Fruit fly (Drosophila melanogaster) whole organism, embryonic: ENCODE results near the gene CG1299.

Experiments used
- Ada2b ChIP-seq: fragments of 200-800 bp; sonication (Bioruptor generic); IDR thresholded peaks from 2 replicates; pipeline ENCODE4 v1.3.6; 2022; ENCODE audit warnings: missing biosample characterization, missing genetic modification characterization
- Antp ChIP-seq: fragments of 200-800 bp; sonication (Bioruptor generic); optimal IDR thresholded peaks from 3 replicates; lab custom pipeline; 2016; ENCODE audit warnings: missing biosample characterization, missing genetic modification characterization
- CG10274 ChIP-seq: fragments of 200-800 bp; sonication (Bioruptor generic); optimal IDR thresholded peaks from 3 replicates; lab custom pipeline; 2017; ENCODE audit warnings: missing biosample characterization, mild to moderate bottlenecking, missing genetic modification characterization
- CG1233 ChIP-seq: fragments of 200-800 bp; sonication (Bioruptor generic); optimal IDR thresholded peaks from 4 replicates; lab custom pipeline; 2018; ENCODE audit warnings: missing biosample characterization, mild to moderate bottlenecking, missing genetic modification characterization
- CG12391 ChIP-seq: fragments of 200-800 bp; sonication (Bioruptor generic); optimal IDR thresholded peaks from 3 replicates; lab custom pipeline; 2018; ENCODE audit warnings: missing biosample characterization, mild to moderate bottlenecking, missing genetic modification characterization, moderate library complexity
- CG15011 ChIP-seq: fragments of 200-800 bp; sonication (Bioruptor generic); optimal IDR thresholded peaks from 3 replicates; lab custom pipeline; 2018; ENCODE audit warnings: missing biosample characterization, mild to moderate bottlenecking, missing genetic modification characterization
- CG1529 ChIP-seq: fragments of 200-800 bp; sonication (Bioruptor generic); optimal IDR thresholded peaks from 3 replicates; lab custom pipeline; 2018; ENCODE audit warnings: missing biosample characterization, missing genetic modification characterization
- CG16863 ChIP-seq: fragments of 200-800 bp; sonication (Bioruptor generic); optimal IDR thresholded peaks from 3 replicates; lab custom pipeline; 2016; ENCODE audit warnings: missing biosample characterization, missing genetic modification characterization
- CG17612 ChIP-seq: fragments of 200-800 bp; sonication (Bioruptor generic); IDR thresholded peaks from 2 replicates; pipeline ENCODE4 v1.3.6; 2022; ENCODE audit warnings: missing biosample characterization, missing genetic modification characterization
- CG18011 ChIP-seq: fragments of 200-800 bp; sonication (Bioruptor generic); optimal IDR thresholded peaks from 2 replicates; lab custom pipeline; 2017; ENCODE audit warnings: missing biosample characterization, missing genetic modification characterization, mild to moderate bottlenecking, moderate library complexity, missing genotype
- CG18476 ChIP-seq: fragments of 200-800 bp; sonication (Bioruptor generic); optimal IDR thresholded peaks from 2 replicates; lab custom pipeline; 2016; ENCODE audit warnings: missing biosample characterization, mild to moderate bottlenecking, missing genetic modification characterization
- CG18599 ChIP-seq: fragments of 200-800 bp; sonication (Bioruptor generic); optimal IDR thresholded peaks from 3 replicates; lab custom pipeline; 2017; ENCODE audit warnings: missing biosample characterization, missing genetic modification characterization, mild to moderate bottlenecking, moderate library complexity, missing genetic modification reagents
- CG2199 ChIP-seq: fragments of 200-800 bp; sonication (Bioruptor generic); IDR thresholded peaks from 3 replicates; pipeline ENCODE4 v1.3.6; 2022; ENCODE audit warnings: missing biosample characterization, missing genetic modification characterization
- CG2678 ChIP-seq: fragments of 200-800 bp; sonication (Bioruptor generic); optimal IDR thresholded peaks from 3 replicates; lab custom pipeline; 2019; ENCODE audit warnings: missing biosample characterization, mild to moderate bottlenecking, missing genetic modification characterization, moderate library complexity
- CG30431 ChIP-seq: fragments of 200-800 bp; sonication (Bioruptor generic); optimal IDR thresholded peaks from 2 replicates; lab custom pipeline; 2017; ENCODE audit warnings: missing biosample characterization, missing genetic modification characterization
- CG32532 ChIP-seq: fragments of 200-800 bp; sonication (Bioruptor generic); IDR thresholded peaks from 2 replicates; pipeline ENCODE4 v1.3.6; 2022; ENCODE audit warnings: missing biosample characterization, missing genetic modification characterization
- CG32772 ChIP-seq: fragments of 200-800 bp; sonication (Bioruptor generic); IDR thresholded peaks from 2 replicates; pipeline ENCODE4 v1.3.6; 2022; ENCODE audit warnings: missing biosample characterization, missing genetic modification characterization
- CG33557 ChIP-seq: fragments of 200-800 bp; sonication (Bioruptor generic); optimal IDR thresholded peaks from 2 replicates; lab custom pipeline; 2019; ENCODE audit warnings: missing biosample characterization, mild to moderate bottlenecking, missing genetic modification characterization, moderate library complexity
- CG3995 ChIP-seq: fragments of 200-800 bp; sonication (Bioruptor generic); optimal IDR thresholded peaks from 3 replicates; lab custom pipeline; 2016; ENCODE audit warnings: missing biosample characterization, missing genetic modification characterization
- CG42726 ChIP-seq: fragments of 200-800 bp; sonication (Bioruptor generic); IDR thresholded peaks from 2 replicates; pipeline ENCODE4 v1.3.6; 2022; ENCODE audit warnings: missing biosample characterization, missing genetic modification characterization; ENCODE audit not compliant: partially characterized antibody
- CG5953 ChIP-seq: fragments of 200-800 bp; sonication (Bioruptor generic); IDR thresholded peaks from 2 replicates; pipeline ENCODE4 v1.3.6; 2022; ENCODE audit warnings: missing biosample characterization, missing genetic modification characterization
- CG6791 ChIP-seq: fragments of 200-800 bp; sonication (Bioruptor generic); IDR thresholded peaks from 3 replicates; pipeline ENCODE4 v1.3.6; 2022; ENCODE audit warnings: missing biosample characterization, missing genetic modification characterization; ENCODE audit not compliant: partially characterized antibody
- CG7963 ChIP-seq: fragments of 200-800 bp; sonication (Bioruptor generic); IDR thresholded peaks from 3 replicates; pipeline ENCODE4 v1.3.6; 2022; ENCODE audit warnings: missing biosample characterization, missing genetic modification characterization; ENCODE audit not compliant: partially characterized antibody
- CTCF ChIP-seq: fragments of 200-800 bp; sonication (Bioruptor generic); optimal IDR thresholded peaks from 2 replicates; lab custom pipeline; 2017; ENCODE audit warnings: missing biosample characterization, mild to moderate bottlenecking, missing genetic modification characterization, moderate library complexity
- D ChIP-seq, 2 experiments: fragments of 200-800 bp in 1 of 2; fragments of >200 bp in 1 of 2; sonication (Bioruptor generic) in 1 of 2; optimal IDR thresholded peaks; 2 replicates in 1 of 2; 3 replicates in 1 of 2; lab custom pipeline; 2017; ENCODE audit warnings: mild to moderate bottlenecking in 1 of 2, missing biosample characterization in 1 of 2, missing genetic modification characterization in 1 of 2, missing genetic modification reagents in 1 of 2
- E2f2 ChIP-seq: fragments of 200-800 bp; sonication (Bioruptor generic); IDR thresholded peaks from 2 replicates; pipeline ENCODE4 v1.3.6; 2022; ENCODE audit warnings: missing biosample characterization, missing genetic modification characterization
- Fer1 ChIP-seq: fragments of 200-800 bp; sonication (Bioruptor generic); optimal IDR thresholded peaks from 2 replicates; lab custom pipeline; 2017; ENCODE audit warnings: missing biosample characterization, mild to moderate bottlenecking, missing genetic modification characterization
- HLH54F ChIP-seq: fragments of 200-800 bp; sonication (Bioruptor generic); optimal IDR thresholded peaks from 3 replicates; lab custom pipeline; 2016; ENCODE audit warnings: missing biosample characterization, missing genetic modification characterization
- HLHmδ ChIP-seq: fragments of 200-800 bp; sonication (Bioruptor generic); optimal IDR thresholded peaks from 2 replicates; lab custom pipeline; 2018; ENCODE audit warnings: missing biosample characterization, mild to moderate bottlenecking, missing genetic modification characterization, moderate library complexity
- Myb ChIP-seq: fragments of 200-800 bp; sonication (Bioruptor generic); optimal IDR thresholded peaks from 2 replicates; lab custom pipeline; 2016; ENCODE audit warnings: missing biosample characterization, missing genetic modification characterization
- Sry-β ChIP-seq: fragments of 200-800 bp; sonication (Bioruptor generic); optimal IDR thresholded peaks from 2 replicates; lab custom pipeline; 2018; ENCODE audit warnings: missing biosample characterization, mild to moderate bottlenecking, missing genetic modification characterization, moderate library complexity
- ac ChIP-seq: fragments of 200-800 bp; sonication (Bioruptor generic); optimal IDR thresholded peaks from 3 replicates; lab custom pipeline; 2017; ENCODE audit warnings: missing biosample characterization, mild to moderate bottlenecking, missing genetic modification characterization
- corto ChIP-seq: fragments of 200-800 bp; sonication (Bioruptor generic); optimal IDR thresholded peaks from 2 replicates; lab custom pipeline; 2016; ENCODE audit warnings: missing biosample characterization, mild to moderate bottlenecking, missing genetic modification characterization, moderate library complexity
- dpn ChIP-seq, 2 experiments: fragments of 200-800 bp; sonication (Bioruptor generic); optimal IDR thresholded peaks; 3 replicates each; lab custom pipeline; 2016; ENCODE audit warnings: missing biosample characterization in 2 of 2, missing genetic modification characterization in 2 of 2
- emc ChIP-seq: fragments of 200-800 bp; sonication (Bioruptor generic); optimal IDR thresholded peaks from 2 replicates; lab custom pipeline; 2016; ENCODE audit warnings: missing biosample characterization, missing genetic modification characterization
- exex ChIP-seq: fragments of 200-800 bp; sonication (Bioruptor generic); optimal IDR thresholded peaks from 4 replicates; lab custom pipeline; 2018; ENCODE audit warnings: missing biosample characterization, mild to moderate bottlenecking, missing genetic modification characterization, moderate library complexity
- ind ChIP-seq: fragments of 200-800 bp; sonication (Bioruptor generic); optimal IDR thresholded peaks from 3 replicates; lab custom pipeline; 2016; ENCODE audit warnings: missing biosample characterization, missing genetic modification characterization
- maf-S ChIP-seq: fragments of 200-800 bp; sonication (Bioruptor generic); optimal IDR thresholded peaks from 2 replicates; lab custom pipeline; 2016; ENCODE audit warnings: missing biosample characterization, missing genetic modification characterization
- pnt ChIP-seq: fragments of 200-800 bp; sonication (Bioruptor generic); optimal IDR thresholded peaks from 3 replicates; lab custom pipeline; 2016; ENCODE audit warnings: missing biosample characterization, missing genetic modification characterization
- pum ChIP-seq: fragments of 200-800 bp; sonication (Bioruptor generic); optimal IDR thresholded peaks from 2 replicates; lab custom pipeline; 2016; ENCODE audit warnings: missing biosample characterization, missing genetic modification characterization
- sc ChIP-seq, 3 experiments: fragments of >200 bp in 2 of 3; fragments of 200-800 bp in 1 of 3; sonication (Bioruptor generic) in 1 of 3; optimal IDR thresholded peaks; 2 replicates in 2 of 3; 3 replicates in 1 of 3; lab custom pipeline; 2017; ENCODE audit warnings: mild to moderate bottlenecking in 1 of 3, missing biosample characterization in 1 of 3, missing genetic modification characterization in 1 of 3, missing genetic modification reagents in 1 of 3
- schlank ChIP-seq: fragments of 200-800 bp; sonication (Bioruptor generic); optimal IDR thresholded peaks from 2 replicates; lab custom pipeline; 2018; ENCODE audit warnings: missing biosample characterization, mild to moderate bottlenecking, missing genetic modification characterization
- sim ChIP-seq: fragments of 200-800 bp; sonication (Bioruptor generic); IDR thresholded peaks from 2 replicates; pipeline ENCODE4 v1.3.6; 2022; ENCODE audit warnings: missing biosample characterization, missing genetic modification characterization
- slp2 ChIP-seq: fragments of 200-800 bp; sonication (Bioruptor generic); optimal IDR thresholded peaks from 2 replicates; lab custom pipeline; 2016; ENCODE audit warnings: missing biosample characterization, missing genetic modification characterization
- sr ChIP-seq: fragments of 200-800 bp; sonication (Bioruptor generic); IDR thresholded peaks from 3 replicates; pipeline ENCODE4 v1.3.6; 2022; ENCODE audit warnings: missing biosample characterization, missing genetic modification characterization
- tgo ChIP-seq: fragments of 200-800 bp; sonication (Bioruptor generic); IDR thresholded peaks from 3 replicates; pipeline ENCODE4 v1.3.6; 2022; ENCODE audit warnings: missing biosample characterization, missing genetic modification characterization
- tna ChIP-seq: fragments of 200-800 bp; sonication (Bioruptor generic); IDR thresholded peaks from 2 replicates; pipeline ENCODE4 v1.3.6; 2022; ENCODE audit warnings: missing biosample characterization, missing genetic modification characterization; ENCODE audit not compliant: partially characterized antibody
- ttk ChIP-seq: fragments of 200-800 bp; sonication (Bioruptor generic); IDR thresholded peaks from 2 replicates; pipeline ENCODE4 v2.1.2; 2022; ENCODE audit warnings: missing biosample characterization, missing genetic modification characterization
- yki ChIP-seq: fragments of >200 bp; optimal IDR thresholded peaks from 3 replicates; lab custom pipeline; 2018

The CG1299 gene

dm6 chr3L:4108844-4109494 lies 39.5 kb upstream of the CG1299 start (continued):
- TF ChIP-seq dpn (GFP tag; optimal IDR thresholded peaks at IDR 0.05; lab: Kevin White, UChicago) = peak; percentile 76 to 78
- no peak for TF ChIP-seq Sry-β (GFP tag; lab: Kevin White, UChicago)
- TF ChIP-seq sc (optimal IDR thresholded peaks at IDR 0.05; lab: Kevin White, UChicago) = no peak
- peak; percentile 59 for TF ChIP-seq sc (GFP tag; optimal IDR thresholded peaks at IDR 0.05; lab: Kevin White, UChicago)
- TF ChIP-seq CG1233 = peak; percentile 80
- TF ChIP-seq Ada2b (GFP tag; lab: Robert Waterston, UW) = peak; percentile 55
- no peak for TF ChIP-seq schlank
- peak; percentile 65 for TF ChIP-seq CG16863
- peak; percentile 79 for TF ChIP-seq ind (GFP tag; lab: Kevin White, UChicago)
- TF ChIP-seq CG32772 (GFP tag; lab: Robert Waterston, UW) = peak; percentile 55; the same call in 1 of the 2 replicates
- no peak for TF ChIP-seq CTCF (GFP tag; lab: Kevin White, UChicago)
- peak; percentile 69 for TF ChIP-seq CG30431 (GFP tag; lab: Kevin White, UChicago)
- TF ChIP-seq pum (GFP tag; lab: Kevin White, UChicago) = peak; percentile 62
- TF ChIP-seq CG1529 (GFP tag; lab: Kevin White, UChicago) = peak; percentile 62
- TF ChIP-seq CG18599 (GFP tag; lab: Kevin White, UChicago) = peak; percentile 74
- TF ChIP-seq Antp (GFP tag; lab: Kevin White, UChicago) = peak; percentile 63
- peak; percentile 81 for TF ChIP-seq CG12391
- no peak for TF ChIP-seq CG42726 (GFP tag; lab: Robert Waterston, UW)
- peak; percentile 58 for TF ChIP-seq tgo
- TF ChIP-seq CG32532 (GFP tag; lab: Robert Waterston, UW) = peak; percentile 59
- peak; percentile 44 for TF ChIP-seq CG18011 (GFP tag; lab: Kevin White, UChicago)
- TF ChIP-seq corto (GFP tag; lab: Kevin White, UChicago) = no peak
- peak; percentile 42 for TF ChIP-seq CG18476 (GFP tag; lab: Kevin White, UChicago)
- TF ChIP-seq tna = no peak
- no peak for TF ChIP-seq CG6791 (GFP tag; lab: Robert Waterston, UW)
- TF ChIP-seq CG15011 (GFP tag; lab: Kevin White, UChicago) = peak; percentile 73
- no peak for TF ChIP-seq CG2199 (GFP tag; lab: Robert Waterston, UW)
- TF ChIP-seq Myb (GFP tag; lab: Kevin White, UChicago) = peak; percentile 7
- peak; percentile 59 for TF ChIP-seq CG33557
- TF ChIP-seq exex (tag; lab: Kevin White, UChicago) = peak; percentile 5
- no peak for TF ChIP-seq emc (GFP tag; lab: Kevin White, UChicago)
- TF ChIP-seq sim (GFP tag; lab: Robert Waterston, UW) = peak; percentile 71
- peak; percentile 45 for TF ChIP-seq HLH54F (GFP tag; lab: Kevin White, UChicago)
- TF ChIP-seq sr (GFP tag; lab: Robert Waterston, UW) = no peak
- TF ChIP-seq D (optimal IDR thresholded peaks at IDR 0.05; lab: Kevin White, UChicago) = no peak
- TF ChIP-seq D (GFP tag; optimal IDR thresholded peaks at IDR 0.05; lab: Kevin White, UChicago) = peak; percentile 81
- peak; percentile 53 for TF ChIP-seq ttk (GFP tag; lab: Robert Waterston, UW)
- TF ChIP-seq maf-S (GFP tag; lab: Kevin White, UChicago) = peak; percentile 35
- peak; percentile 16 for TF ChIP-seq ac (GFP tag; lab: Kevin White, UChicago)
- TF ChIP-seq CG2678 (tag; lab: Kevin White, UChicago) = peak; percentile 90
- peak; percentile 24 for TF ChIP-seq CG3995 (GFP tag; lab: Kevin White, UChicago)
- no peak for TF ChIP-seq yki (lab: Kevin White, UChicago)
- peak; percentile 20 for TF ChIP-seq pnt (GFP tag; lab: Kevin White, UChicago)
- no peak for TF ChIP-seq CG5953 (GFP tag; lab: Robert Waterston, UW)
- peak; percentile 80 for TF ChIP-seq Fer1
- no peak for TF ChIP-seq CG17612 (GFP tag; lab: Robert Waterston, UW)
- peak; percentile 69 for TF ChIP-seq CG10274 (GFP tag; lab: Kevin White, UChicago)
- TF ChIP-seq E2f2 (GFP tag; lab: Robert Waterston, UW) = 0 out of 2 replicates have a peak, but pooled peaks have one; percentile 29
- TF ChIP-seq slp2 = peak; percentile 61
- TF ChIP-seq CG7963 (GFP tag; lab: Robert Waterston, UW) = no peak
- TF ChIP-seq HLHmδ (GFP tag; lab: Kevin White, UChicago) = no peak
